Fruit fly (Drosophila melanogaster) whole organism, embryonic: ENCODE measurements around the gene slif.
A peak's percentile ranks its signal among the peaks of the same experiment; 100 is the strongest.

ENCODE experiments used
- CG10543 ChIP-seq: fragments of 200-800 bp; sonication (Bioruptor generic); optimal IDR thresholded peaks from 3 replicates; lab custom pipeline; 2017; ENCODE audit warnings: missing biosample characterization, mild to moderate bottlenecking, missing genetic modification characterization, moderate library complexity
- CG12942 ChIP-seq: fragments of 200-800 bp; sonication (Bioruptor generic); optimal IDR thresholded peaks from 3 replicates; lab custom pipeline; 2016; ENCODE audit warnings: missing biosample characterization, missing genetic modification characterization
- CG13296 ChIP-seq: fragments of 200-800 bp; sonication (Bioruptor generic); optimal IDR thresholded peaks from 3 replicates; lab custom pipeline; 2018; ENCODE audit warnings: missing biosample characterization, mild to moderate bottlenecking, missing genetic modification characterization
- CG13775 ChIP-seq: fragments of 200-800 bp; sonication (Bioruptor generic); optimal IDR thresholded peaks from 3 replicates; lab custom pipeline; 2017; ENCODE audit warnings: missing biosample characterization, mild to moderate bottlenecking, missing genetic modification characterization
- CG14014 ChIP-seq: fragments of 200-800 bp; sonication (Bioruptor generic); IDR thresholded peaks from 2 replicates; pipeline ENCODE4 v1.3.6; 2022; ENCODE audit warnings: missing biosample characterization, missing genetic modification characterization
- CG14710 ChIP-seq: fragments of 200-800 bp; sonication (Bioruptor generic); optimal IDR thresholded peaks from 3 replicates; lab custom pipeline; 2019; ENCODE audit warnings: missing biosample characterization, mild to moderate bottlenecking, missing genetic modification characterization, moderate library complexity
- CG15269 ChIP-seq: fragments of 200-800 bp; sonication (Bioruptor generic); optimal IDR thresholded peaks from 2 replicates; lab custom pipeline; 2018; ENCODE audit warnings: missing biosample characterization, mild to moderate bottlenecking, missing genetic modification characterization, moderate library complexity
- CG15514 ChIP-seq: fragments of 200-800 bp; sonication (Bioruptor generic); optimal IDR thresholded peaks from 3 replicates; lab custom pipeline; 2017; ENCODE audit warnings: missing biosample characterization, missing genetic modification characterization, mild to moderate bottlenecking, moderate library complexity, missing genetic modification reagents
- CG15601 ChIP-seq: fragments of 200-800 bp; sonication (Bioruptor generic); optimal IDR thresholded peaks from 3 replicates; lab custom pipeline; 2019; ENCODE audit warnings: missing biosample characterization, mild to moderate bottlenecking, missing genetic modification characterization, moderate library complexity
- CG16813 ChIP-seq: fragments of 200-800 bp; sonication (Bioruptor generic); IDR thresholded peaks from 3 replicates; pipeline ENCODE4 v1.3.6; 2022; ENCODE audit warnings: missing biosample characterization, missing genetic modification characterization; ENCODE audit not compliant: partially characterized antibody
- CG17385 ChIP-seq: fragments of 200-800 bp; sonication (Bioruptor generic); optimal IDR thresholded peaks from 3 replicates; lab custom pipeline; 2018; ENCODE audit warnings: missing biosample characterization, mild to moderate bottlenecking, missing genetic modification characterization
- CG17568 ChIP-seq: fragments of 200-800 bp; sonication (Bioruptor generic); optimal IDR thresholded peaks from 2 replicates; lab custom pipeline; 2018; ENCODE audit warnings: missing biosample characterization, mild to moderate bottlenecking, missing genetic modification characterization, moderate library complexity
- CG2199 ChIP-seq: fragments of 200-800 bp; sonication (Bioruptor generic); IDR thresholded peaks from 3 replicates; pipeline ENCODE4 v1.3.6; 2022; ENCODE audit warnings: missing biosample characterization, missing genetic modification characterization
- CG33213 ChIP-seq: fragments of 200-800 bp; sonication (Bioruptor generic); optimal IDR thresholded peaks from 3 replicates; lab custom pipeline; 2016; ENCODE audit warnings: missing biosample characterization, missing genetic modification characterization
- CG34224 ChIP-seq: fragments of 200-800 bp; sonication (Bioruptor generic); IDR thresholded peaks from 3 replicates; pipeline ENCODE4 v1.3.6; 2022; ENCODE audit warnings: missing biosample characterization, missing genetic modification characterization; ENCODE audit not compliant: partially characterized antibody
- CG34422 ChIP-seq: fragments of 200-800 bp; sonication (Bioruptor generic); IDR thresholded peaks from 3 replicates; pipeline ENCODE4 v1.3.6; 2022; ENCODE audit warnings: missing biosample characterization, missing genetic modification characterization
- CG5245 ChIP-seq: fragments of 200-800 bp; sonication (Bioruptor generic); optimal IDR thresholded peaks from 3 replicates; lab custom pipeline; 2016; ENCODE audit warnings: missing biosample characterization, missing genetic modification characterization
- CG6689 ChIP-seq: fragments of 200-800 bp; sonication (Bioruptor generic); IDR thresholded peaks from 2 replicates; pipeline ENCODE4 v1.3.6; 2022; ENCODE audit warnings: missing biosample characterization, missing genetic modification characterization
- CG8359 ChIP-seq: fragments of 200-800 bp; sonication (Bioruptor generic); optimal IDR thresholded peaks from 2 replicates; lab custom pipeline; 2017; ENCODE audit warnings: missing biosample characterization, mild to moderate bottlenecking, missing genetic modification characterization, borderline replicate concordance
- CG8388 ChIP-seq: fragments of 200-800 bp; sonication (Bioruptor generic); optimal IDR thresholded peaks from 2 replicates; lab custom pipeline; 2019; ENCODE audit warnings: missing biosample characterization, mild to moderate bottlenecking, missing genetic modification characterization, moderate library complexity
- Dek ChIP-seq: fragments of 200-800 bp; sonication (Bioruptor generic); optimal IDR thresholded peaks from 3 replicates; lab custom pipeline; 2019; ENCODE audit warnings: missing biosample characterization, mild to moderate bottlenecking, missing genetic modification characterization, moderate library complexity
- E2f2 ChIP-seq: fragments of 200-800 bp; sonication (Bioruptor generic); IDR thresholded peaks from 2 replicates; pipeline ENCODE4 v1.3.6; 2022; ENCODE audit warnings: missing biosample characterization, missing genetic modification characterization
- HLHmδ ChIP-seq: fragments of 200-800 bp; sonication (Bioruptor generic); optimal IDR thresholded peaks from 2 replicates; lab custom pipeline; 2018; ENCODE audit warnings: missing biosample characterization, mild to moderate bottlenecking, missing genetic modification characterization, moderate library complexity
- Hr78 ChIP-seq, 2 experiments: fragments of 200-800 bp in 1 of 2; fragments of >200 bp in 1 of 2; sonication (Bioruptor generic) in 1 of 2; optimal IDR thresholded peaks; 2 replicates each; lab custom pipeline; 2017 to 2019; ENCODE audit warnings: missing biosample characterization in 2 of 2, missing genetic modification characterization in 2 of 2, mild to moderate bottlenecking in 1 of 2, moderate library complexity in 1 of 2
- Ssrp ChIP-seq: fragments of 200-800 bp; sonication (Bioruptor generic); optimal IDR thresholded peaks from 2 replicates; lab custom pipeline; 2018; ENCODE audit warnings: missing biosample characterization, mild to moderate bottlenecking, missing genetic modification characterization, moderate library complexity
- Xrp1 ChIP-seq: fragments of 200-800 bp; sonication (Bioruptor generic); IDR thresholded peaks from 2 replicates; pipeline ENCODE4 v1.3.6; 2022; ENCODE audit warnings: missing biosample characterization, missing genetic modification characterization
- ab ChIP-seq: fragments of 200-800 bp; sonication (Bioruptor generic); optimal IDR thresholded peaks from 2 replicates; lab custom pipeline; 2016; ENCODE audit warnings: missing biosample characterization, missing genetic modification characterization
- chm ChIP-seq: fragments of 200-800 bp; sonication (Bioruptor generic); IDR thresholded peaks from 2 replicates; pipeline ENCODE4 v1.3.6; 2022; ENCODE audit warnings: missing biosample characterization, missing genetic modification characterization
- corto ChIP-seq: fragments of 200-800 bp; sonication (Bioruptor generic); optimal IDR thresholded peaks from 2 replicates; lab custom pipeline; 2016; ENCODE audit warnings: missing biosample characterization, mild to moderate bottlenecking, missing genetic modification characterization, moderate library complexity
- da ChIP-seq: fragments of 200-800 bp; sonication (Bioruptor generic); optimal IDR thresholded peaks from 2 replicates; lab custom pipeline; 2016; ENCODE audit warnings: missing biosample characterization, missing genetic modification characterization
- esg ChIP-seq: fragments of 200-800 bp; sonication (Bioruptor generic); conservative IDR thresholded peaks from 2 replicates; pipeline ENCODE4 v1.3.6; 2022; ENCODE audit warnings: missing biosample characterization, missing genetic modification characterization
- fd102C ChIP-seq: fragments of 200-800 bp; sonication (Bioruptor generic); optimal IDR thresholded peaks from 2 replicates; lab custom pipeline; 2018; ENCODE audit warnings: missing biosample characterization, mild to moderate bottlenecking, missing genetic modification characterization, moderate library complexity
- gce ChIP-seq: fragments of 200-800 bp; sonication (Bioruptor generic); IDR thresholded peaks from 3 replicates; pipeline ENCODE4 v1.3.6; 2022; ENCODE audit warnings: missing biosample characterization, missing genetic modification characterization
- gcm ChIP-seq: fragments of 200-800 bp; sonication (Bioruptor generic); optimal IDR thresholded peaks from 2 replicates; lab custom pipeline; 2019; ENCODE audit warnings: missing biosample characterization, mild to moderate bottlenecking, missing genetic modification characterization, moderate library complexity
- gem ChIP-seq: fragments of 200-800 bp; sonication (Bioruptor generic); optimal IDR thresholded peaks from 2 replicates; lab custom pipeline; 2019; ENCODE audit warnings: missing biosample characterization, mild to moderate bottlenecking, missing genetic modification characterization, moderate library complexity
- gsb ChIP-seq: fragments of 200-800 bp; sonication (Bioruptor generic); IDR thresholded peaks from 2 replicates; pipeline ENCODE4 v1.3.6; 2022; ENCODE audit warnings: missing biosample characterization, missing genetic modification characterization
- hkb ChIP-seq, 2 experiments: fragments of 200-800 bp in 1 of 2; fragments of >200 bp in 1 of 2; sonication (Bioruptor generic) in 1 of 2; IDR thresholded peaks in 1 of 2; optimal IDR thresholded peaks in 1 of 2; 2 replicates each; pipeline versions ENCODE4 v1.3.6 to Lab custom; 2017 to 2022; ENCODE audit warnings: missing biosample characterization in 1 of 2, missing genetic modification characterization in 1 of 2
- kah ChIP-seq: fragments of 200-800 bp; sonication (Bioruptor generic); optimal IDR thresholded peaks from 2 replicates; lab custom pipeline; 2018; ENCODE audit warnings: missing biosample characterization, mild to moderate bottlenecking, missing genetic modification characterization
- klu ChIP-seq: fragments of 200-800 bp; sonication (Bioruptor generic); IDR thresholded peaks from 2 replicates; pipeline ENCODE4 v1.3.6; 2022; ENCODE audit warnings: missing biosample characterization, missing genetic modification characterization
- mam ChIP-seq: fragments of 200-800 bp; sonication (Bioruptor generic); optimal IDR thresholded peaks from 3 replicates; lab custom pipeline; 2016; ENCODE audit warnings: missing biosample characterization, missing genetic modification characterization
- odd ChIP-seq: fragments of 200-800 bp; sonication (Bioruptor generic); optimal IDR thresholded peaks from 2 replicates; lab custom pipeline; 2017; ENCODE audit warnings: missing biosample characterization, mild to moderate bottlenecking, missing genetic modification characterization
- peb ChIP-seq: fragments of 200-800 bp; sonication (Bioruptor generic); IDR thresholded peaks from 2 replicates; pipeline ENCODE4 v1.3.6; 2022; ENCODE audit warnings: missing biosample characterization, missing genetic modification characterization
- prd ChIP-seq, 3 experiments: fragments of >200 bp in 2 of 3; fragments of 200-800 bp in 1 of 3; sonication (Bioruptor generic) in 1 of 3; optimal IDR thresholded peaks in 2 of 3; IDR thresholded peaks in 1 of 3; 2 replicates in 2 of 3; 3 replicates in 1 of 3; pipeline versions ENCODE4 v1.3.6 to Lab custom; 2017 to 2022; ENCODE audit warnings: missing biosample characterization in 1 of 3, missing genetic modification characterization in 1 of 3
- sna ChIP-seq: fragments of 200-800 bp; sonication (Bioruptor generic); IDR thresholded peaks from 2 replicates; pipeline ENCODE4 v1.3.6; 2022; ENCODE audit warnings: missing biosample characterization, missing genetic modification characterization; ENCODE audit not compliant: partially characterized antibody
- stc ChIP-seq: fragments of 200-800 bp; sonication (Bioruptor generic); IDR thresholded peaks from 2 replicates; pipeline ENCODE4 v1.3.6; 2022; ENCODE audit warnings: missing biosample characterization, missing genetic modification characterization
- tna ChIP-seq: fragments of 200-800 bp; sonication (Bioruptor generic); IDR thresholded peaks from 2 replicates; pipeline ENCODE4 v1.3.6; 2022; ENCODE audit warnings: missing biosample characterization, missing genetic modification characterization; ENCODE audit not compliant: partially characterized antibody
- usp ChIP-seq: fragments of >200 bp; optimal IDR thresholded peaks from 2 replicates; lab custom pipeline; 2017; ENCODE audit warnings: missing biosample characterization, missing genetic modification characterization
- wor ChIP-seq: fragments of 200-800 bp; sonication (Bioruptor generic); IDR thresholded peaks from 2 replicates; pipeline ENCODE4 v1.3.6; 2022; ENCODE audit warnings: missing biosample characterization, missing genetic modification characterization
- zfh1 ChIP-seq: fragments of 200-800 bp; sonication (Bioruptor generic); IDR thresholded peaks from 3 replicates; pipeline ENCODE4 v1.3.6; 2022; ENCODE audit warnings: missing biosample characterization, missing genetic modification characterization

The slif gene

dm6 chr3L:22868070-22868469 is 12.8 kb upstream of the slif start, which contains the start of gene EMC4 (continued):
- TF ChIP-seq CG14014 (GFP tag; lab: Robert Waterston, UW) (peak; percentile 44; the same call in 1 of the 2 replicates), gsb (GFP tag; lab: Robert Waterston, UW) (no peak), Hr78 (GFP tag; optimal IDR thresholded peaks at IDR 0.05; lab: Kevin White, UChicago) (no peak), CG14710 (tag; lab: Kevin White, UChicago) (peak; percentile 61), CG2199 (peak; percentile 70; the same call in 1 of the 3 replicates), CG12942 (GFP tag; lab: Kevin White, UChicago) (peak; percentile 23), HLHmδ (GFP tag; lab: Kevin White, UChicago) (no peak), CG8388 (GFP tag; lab: Kevin White, UChicago) (no peak), hkb (optimal IDR thresholded peaks at IDR 0.05; lab: Kevin White, UChicago) (peak; percentile 39), hkb (GFP tag; IDR thresholded peaks at IDR 0.05; lab: Robert Waterston, UW) (no peak), chm (GFP tag; lab: Robert Waterston, UW) (no peak; the same call in 1 of the 2 replicates), klu (GFP tag; lab: Robert Waterston, UW) (no peak), odd (GFP tag; lab: Kevin White, UChicago) (no peak), CG13296 (GFP tag; lab: Kevin White, UChicago) (peak; percentile 28), tna (GFP tag; lab: Robert Waterston, UW) (peak; percentile 50; the same call in 1 of the 2 replicates), CG6689 (GFP tag; lab: Robert Waterston, UW) (no peak), Xrp1 (GFP tag; lab: Robert Waterston, UW) (peak; percentile 38), wor (GFP tag; lab: Robert Waterston, UW) (no peak), CG34422 (GFP tag; lab: Robert Waterston, UW) (0 out of 3 replicates have a peak, but pooled peaks have one; percentile 18), ab (GFP tag; lab: Kevin White, UChicago) (no peak), CG13775 (GFP tag; lab: Kevin White, UChicago) (no peak), sna (GFP tag; lab: Robert Waterston, UW) (peak; percentile 66), CG8359 (GFP tag; lab: Kevin White, UChicago) (no peak), gce (no peak), zfh1 (GFP tag; lab: Robert Waterston, UW) (peak; percentile 59; the same call in 1 of the 3 replicates), mam (GFP tag; lab: Kevin White, UChicago) (peak; percentile 70), usp (GFP tag; lab: Kevin White, UChicago) (no peak), stc (GFP tag; lab: Robert Waterston, UW) (no peak; the same call in 1 of the 2 replicates), corto (peak; percentile 54), gcm (GFP tag; lab: Kevin White, UChicago) (no peak), CG15514 (peak; percentile 70), fd102C (no peak), CG15601 (no peak), Ssrp (no peak), E2f2 (GFP tag; lab: Robert Waterston, UW) (peak; percentile 97), prd (optimal IDR thresholded peaks at IDR 0.05; lab: Kevin White, UChicago) (no peak), prd (GFP tag; IDR thresholded peaks at IDR 0.05; lab: Robert Waterston, UW) (no peak), CG17385 (GFP tag; lab: Kevin White, UChicago) (peak; percentile 47), CG33213 (GFP tag; lab: Kevin White, UChicago) (peak; percentile 63), peb (GFP tag; lab: Robert Waterston, UW) (0 out of 2 replicates have a peak, but pooled peaks have one; percentile 41), CG16813 (GFP tag; lab: Robert Waterston, UW) (peak; percentile 69; the same call in 2 of the 3 replicates), CG5245 (GFP tag; lab: Kevin White, UChicago) (no peak), da (GFP tag; lab: Kevin White, UChicago) (no peak), kah (GFP tag; lab: Kevin White, UChicago) (no peak), esg (GFP tag; lab: Robert Waterston, UW) (no peak), gem (tag; lab: Kevin White, UChicago) (no peak), Dek (tag; lab: Kevin White, UChicago) (peak; percentile 14), CG34224 (GFP tag; lab: Robert Waterston, UW) (peak; percentile 72), CG15269 (peak; percentile 14), CG17568 (GFP tag; lab: Kevin White, UChicago) (peak; percentile 8), CG10543 (no peak)
